Worm (Caenorhabditis elegans) whole organism, young adult: ENCODE measurements around the gene mig-22.

Source experiments
- B0019.2 ChIP-seq: fragments of 200-800 bp; sonication (Bioruptor generic); conservative IDR thresholded peaks from 2 replicates; pipeline ENCODE4 v1.3.6; 2022; ENCODE audit warnings: missing genetic modification reagents, missing genetic modification characterization, missing compliant biosample characterization
- B0336.3 ChIP-seq: fragments of 200-800 bp; sonication (Bioruptor generic); IDR thresholded peaks from 2 replicates; pipeline ENCODE4 v1.3.6; 2022; ENCODE audit warnings: missing genetic modification characterization, missing compliant biosample characterization
- C17E4.6 ChIP-seq: fragments of 200-800 bp; sonication (Bioruptor generic); IDR thresholded peaks from 2 replicates; pipeline ENCODE4 v1.3.6; 2022; ENCODE audit warnings: missing genetic modification reagents, missing genetic modification characterization, missing compliant biosample characterization
- F22D6.2 ChIP-seq: sonication (generic microtip); optimal IDR thresholded peaks from 2 replicates; lab custom pipeline; 2016; ENCODE audit warnings: mild to moderate bottlenecking, missing genetic modification characterization, missing compliant biosample characterization
- F33H1.4 ChIP-seq: fragments of 200-800 bp; sonication (Bioruptor generic); IDR thresholded peaks from 2 replicates; pipeline ENCODE4 v1.3.6; 2022; ENCODE audit warnings: missing genetic modification reagents, missing genetic modification characterization, missing compliant biosample characterization
- F39B2.1 ChIP-seq: fragments of 200-800 bp; sonication (Bioruptor generic); IDR thresholded peaks from 2 replicates; pipeline ENCODE4 v1.3.6; 2022; ENCODE audit warnings: missing genetic modification reagents, missing genetic modification characterization, missing compliant biosample characterization
- Y56A3A.18 ChIP-seq: fragments of 200-800 bp; sonication (Bioruptor generic); IDR thresholded peaks from 2 replicates; pipeline ENCODE4 v1.3.6; 2022; ENCODE audit warnings: missing genetic modification reagents, missing genetic modification characterization, missing compliant biosample characterization
- Y79H2A.3 ChIP-seq: fragments of 200-800 bp; sonication (Bioruptor generic); conservative IDR thresholded peaks from 2 replicates; pipeline ENCODE4 v1.3.6; 2022; ENCODE audit warnings: missing genetic modification reagents, missing genetic modification characterization, missing compliant biosample characterization
- ZK185.1 ChIP-seq: sonication (generic microtip); optimal IDR thresholded peaks from 2 replicates; lab custom pipeline; 2016; ENCODE audit warnings: mild to moderate bottlenecking, missing genetic modification characterization, missing compliant biosample characterization; ENCODE audit not compliant: poor library complexity, severe bottlenecking
- akir-1 ChIP-seq: fragments of 200-800 bp; sonication (Bioruptor generic); optimal IDR thresholded peaks from 2 replicates; lab custom pipeline; 2018; ENCODE audit warnings: mild to moderate bottlenecking, missing genetic modification characterization, moderate library complexity, missing compliant biosample characterization
- atf-7 ChIP-seq: sonication (generic microtip); optimal IDR thresholded peaks from 2 replicates; lab custom pipeline; 2017; ENCODE audit warnings: mild to moderate bottlenecking, missing genetic modification characterization, missing compliant biosample characterization
- attf-3 ChIP-seq: fragments of 200-800 bp; sonication (Bioruptor generic); conservative IDR thresholded peaks from 2 replicates; pipeline ENCODE4 v1.3.6; 2022; ENCODE audit warnings: missing genetic modification reagents, missing genetic modification characterization, missing compliant biosample characterization
- attf-5 ChIP-seq: fragments of 200-800 bp; sonication (Bioruptor generic); optimal IDR thresholded peaks from 2 replicates; lab custom pipeline; 2018; ENCODE audit warnings: mild to moderate bottlenecking, missing genetic modification characterization, missing compliant biosample characterization
- ccch-3 ChIP-seq: fragments of 200-800 bp; sonication (Bioruptor generic); optimal IDR thresholded peaks from 2 replicates; lab custom pipeline; 2018; ENCODE audit warnings: mild to moderate bottlenecking, missing genetic modification characterization, missing compliant biosample characterization
- cebp-1 ChIP-seq, 2 experiments: fragments of 200-800 bp in 1 of 2; sonication (Bioruptor generic) in 1 of 2; sonication (generic microtip) in 1 of 2; IDR thresholded peaks in 1 of 2; optimal IDR thresholded peaks in 1 of 2; 2 replicates each; pipeline versions ENCODE4 v1.3.6 to Lab custom; 2017 to 2022; ENCODE audit warnings: missing compliant biosample characterization in 2 of 2, missing genetic modification characterization in 2 of 2, mild to moderate bottlenecking in 1 of 2, missing genetic modification reagents in 1 of 2, moderate library complexity in 1 of 2
- cebp-2 ChIP-seq: fragments of 200-800 bp; sonication (Bioruptor generic); IDR thresholded peaks from 2 replicates; pipeline ENCODE4 v1.3.6; 2022; ENCODE audit warnings: missing genetic modification characterization, missing compliant biosample characterization
- ceh-27 ChIP-seq: fragments of 200-800 bp; sonication (Bioruptor generic); optimal IDR thresholded peaks from 2 replicates; lab custom pipeline; 2018; ENCODE audit warnings: mild to moderate bottlenecking, missing genetic modification characterization, moderate library complexity, missing compliant biosample characterization
- die-1 ChIP-seq: sonication (generic microtip); optimal IDR thresholded peaks from 2 replicates; lab custom pipeline; 2016; ENCODE audit warnings: missing genotype, mild to moderate bottlenecking, missing genetic modification characterization, missing compliant biosample characterization
- dox-1 ChIP-seq: fragments of 200-800 bp; sonication (Bioruptor generic); IDR thresholded peaks from 2 replicates; pipeline ENCODE4 v1.3.6; 2022; ENCODE audit warnings: missing genetic modification reagents, missing genetic modification characterization, missing compliant biosample characterization
- egrh-3 ChIP-seq: fragments of 200-800 bp; sonication (Bioruptor generic); IDR thresholded peaks from 2 replicates; pipeline ENCODE4 v1.3.6; 2022; ENCODE audit warnings: missing genetic modification reagents, missing genetic modification characterization, missing compliant biosample characterization
- ekl-4 ChIP-seq: fragments of 200-800 bp; sonication (Bioruptor generic); IDR thresholded peaks from 2 replicates; pipeline ENCODE4 v1.3.6; 2022; ENCODE audit warnings: missing genetic modification reagents, missing genetic modification characterization, missing compliant biosample characterization
- gei-17 ChIP-seq: fragments of 200-800 bp; sonication (Bioruptor generic); optimal IDR thresholded peaks from 2 replicates; lab custom pipeline; 2018; ENCODE audit warnings: mild to moderate bottlenecking, missing genetic modification characterization, missing compliant biosample characterization
- hmg-1.2 ChIP-seq: fragments of 200-800 bp; sonication (Bioruptor generic); IDR thresholded peaks from 2 replicates; pipeline ENCODE4 v1.3.6; 2022; ENCODE audit warnings: missing genetic modification reagents, missing genetic modification characterization, missing compliant biosample characterization
- lin-26 ChIP-seq: fragments of 200-800 bp; sonication (Bioruptor generic); IDR thresholded peaks from 2 replicates; pipeline ENCODE4 v1.3.6; 2022; ENCODE audit warnings: missing genetic modification reagents, missing genetic modification characterization, missing compliant biosample characterization
- lin-35 ChIP-seq, 3 experiments: fragments of 150-350 bp in 2 of 3; sonication (generic microtip) in 1 of 3; optimal IDR thresholded peaks; 2 replicates each; lab custom pipeline; 2014 to 2018; ENCODE audit warnings: missing biosample characterization in 3 of 3, missing genetic modification characterization in 3 of 3, missing genetic modification reagents in 3 of 3
- lin-40 ChIP-seq: sonication (generic microtip); optimal IDR thresholded peaks from 2 replicates; lab custom pipeline; 2016; ENCODE audit warnings: missing genetic modification characterization, mild to moderate bottlenecking, missing compliant biosample characterization, missing genotype, missing genetic modification reagents
- lir-1 ChIP-seq: fragments of 200-800 bp; sonication (Bioruptor generic); conservative IDR thresholded peaks from 2 replicates; pipeline ENCODE4 v1.3.6; 2022; ENCODE audit warnings: missing genetic modification reagents, missing genetic modification characterization, missing compliant biosample characterization
- madf-10 ChIP-seq: sonication (generic microtip); optimal IDR thresholded peaks from 2 replicates; lab custom pipeline; 2016; ENCODE audit warnings: mild to moderate bottlenecking, missing genetic modification characterization, missing compliant biosample characterization
- mcd-1 ChIP-seq: fragments of 200-800 bp; sonication (Bioruptor generic); IDR thresholded peaks from 2 replicates; pipeline ENCODE4 v1.3.6; 2022; ENCODE audit warnings: missing genetic modification reagents, missing genetic modification characterization, missing compliant biosample characterization
- mel-28 ChIP-seq: sonication (generic microtip); optimal IDR thresholded peaks from 2 replicates; lab custom pipeline; 2016; ENCODE audit warnings: borderline replicate concordance, mild to moderate bottlenecking, missing genetic modification characterization, missing compliant biosample characterization
- nhr-120 ChIP-seq: fragments of 200-800 bp; sonication (Bioruptor generic); IDR thresholded peaks from 2 replicates; pipeline ENCODE4 v1.3.6; 2022; ENCODE audit warnings: missing genetic modification characterization, missing compliant biosample characterization
- nhr-90 ChIP-seq: sonication (generic microtip); optimal IDR thresholded peaks from 2 replicates; lab custom pipeline; 2016; ENCODE audit warnings: missing genotype, mild to moderate bottlenecking, missing genetic modification characterization, missing compliant biosample characterization
- rec-8 ChIP-seq, 2 experiments: sonication (generic microtip); optimal IDR thresholded peaks; 2 replicates each; lab custom pipeline; 2016; ENCODE audit warnings: mild to moderate bottlenecking in 2 of 2, missing genetic modification characterization in 2 of 2, missing genetic modification reagents in 2 of 2, missing genotype in 2 of 2, missing biosample characterization in 1 of 2, missing compliant biosample characterization in 1 of 2, moderate library complexity in 1 of 2
- sdz-38 ChIP-seq: sonication (generic microtip); optimal IDR thresholded peaks from 2 replicates; lab custom pipeline; 2016; ENCODE audit warnings: missing genotype, missing genetic modification characterization, missing compliant biosample characterization
- snpc-4 ChIP-seq, 5 experiments: fragments of 150-350 bp in 1 of 5; sonication (generic microtip) in 4 of 5; optimal IDR thresholded peaks; 2 replicates each; lab custom pipeline; 2014 to 2018; ENCODE audit warnings: missing genetic modification characterization in 5 of 5, missing biosample characterization in 3 of 5, antibody characterized with exemption in 2 of 5, mild to moderate bottlenecking in 2 of 5, missing compliant biosample characterization in 2 of 5, missing genotype in 2 of 5, moderate library complexity in 2 of 5, missing genetic modification reagents in 1 of 5
- somi-1 ChIP-seq: fragments of 200-800 bp; sonication (Bioruptor generic); optimal IDR thresholded peaks from 2 replicates; lab custom pipeline; 2018; ENCODE audit warnings: mild to moderate bottlenecking, missing genetic modification characterization, missing compliant biosample characterization
- sptf-2 ChIP-seq: fragments of 200-800 bp; sonication (Bioruptor generic); optimal IDR thresholded peaks from 2 replicates; lab custom pipeline; 2018; ENCODE audit warnings: mild to moderate bottlenecking, missing genetic modification characterization, missing compliant biosample characterization
- tbp1 ChIP-seq: fragments of 200-800 bp; sonication (Bioruptor generic); optimal IDR thresholded peaks from 2 replicates; lab custom pipeline; 2018; ENCODE audit warnings: mild to moderate bottlenecking, missing genetic modification characterization, missing compliant biosample characterization
- unc-130 ChIP-seq: sonication (generic microtip); optimal IDR thresholded peaks from 2 replicates; lab custom pipeline; 2016; ENCODE audit warnings: missing genetic modification reagents, missing genetic modification characterization, missing compliant biosample characterization
- unc-62 ChIP-seq: fragments of 150-350 bp; optimal IDR thresholded peaks from 2 replicates; lab custom pipeline; 2014; ENCODE audit warnings: missing biosample characterization, missing genetic modification reagents, missing genetic modification characterization
- xnd-1 ChIP-seq: sonication (generic microtip); optimal IDR thresholded peaks from 2 replicates; lab custom pipeline; 2016; ENCODE audit warnings: missing genotype, missing genetic modification reagents, missing genetic modification characterization, missing compliant biosample characterization
- ztf-26 ChIP-seq: sonication (generic microtip); optimal IDR thresholded peaks from 2 replicates; lab custom pipeline; 2017; ENCODE audit warnings: missing genetic modification characterization, missing compliant biosample characterization
- ztf-28 ChIP-seq: fragments of 200-800 bp; sonication (Bioruptor generic); IDR thresholded peaks from 2 replicates; pipeline ENCODE4 v1.3.6; 2022; ENCODE audit warnings: missing genetic modification reagents, missing genetic modification characterization, missing compliant biosample characterization
- ztf-3 ChIP-seq: fragments of 200-800 bp; sonication (Bioruptor generic); optimal IDR thresholded peaks from 2 replicates; lab custom pipeline; 2018; ENCODE audit warnings: mild to moderate bottlenecking, missing genetic modification characterization, missing compliant biosample characterization
- ztf-6 ChIP-seq: fragments of 200-800 bp; sonication (Bioruptor generic); IDR thresholded peaks from 2 replicates; pipeline ENCODE4 v1.3.6; 2022; ENCODE audit warnings: missing genetic modification reagents, missing genetic modification characterization, missing compliant biosample characterization

Gene mig-22

DNA sequence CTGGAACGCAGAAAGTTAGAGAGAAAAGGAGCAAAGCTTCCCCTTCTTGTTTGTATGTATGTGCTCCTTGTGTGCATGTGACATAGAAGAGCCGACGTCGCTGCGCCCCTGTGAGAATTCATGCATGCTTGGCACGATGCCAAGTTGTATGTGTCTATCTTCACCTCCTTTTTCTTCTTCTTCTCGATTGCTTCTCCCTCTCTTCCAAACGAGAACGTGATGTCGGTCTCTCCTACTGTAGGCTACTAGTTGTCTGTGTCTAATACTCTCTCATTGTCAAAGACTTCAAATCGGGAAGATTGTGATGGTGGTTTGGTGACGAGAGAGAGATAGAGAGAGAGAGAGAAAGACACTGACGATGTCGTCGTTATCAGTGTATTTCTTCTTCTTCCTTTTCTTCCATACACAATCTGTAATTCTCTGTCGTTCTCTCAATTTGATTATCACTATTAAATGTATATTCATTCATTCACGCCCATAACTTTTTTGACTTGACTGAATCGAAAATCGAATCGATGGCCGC lies 30.1 kb upstream of the mig-22 start (continued):
- TF ChIP-seq snpc-4 (GFP tag; optimal IDR thresholded peaks at IDR 0.05; lab: Kevin White, UChicago) (peak; percentile 22), snpc-4 (tag; optimal IDR thresholded peaks at IDR 0.05; lab: Kevin White, UChicago) (peak; percentile 29 to 69 (median 43)), sdz-38 (tag; lab: Kevin White, UChicago) (no peak), B0019.2 (GFP tag; lab: Robert Waterston, UW) (no peak), ekl-4 (GFP tag; lab: Robert Waterston, UW) (no peak), die-1 (tag; lab: Kevin White, UChicago) (peak; percentile 61), cebp-1 (GFP tag; IDR thresholded peaks at IDR 0.05; lab: Robert Waterston, UW) (peak; percentile 55), cebp-1 (tag; optimal IDR thresholded peaks at IDR 0.05; lab: Kevin White, UChicago) (peak; percentile 81), lin-40 (tag; lab: Kevin White, UChicago) (peak; percentile 91), unc-62 (GFP tag; lab: Kevin White, UChicago) (peak; percentile 74), ZK185.1 (tag; lab: Kevin White, UChicago) (peak; percentile 84), madf-10 (tag; lab: Kevin White, UChicago) (peak; percentile 82), ceh-27 (GFP tag; lab: Kevin White, UChicago) (peak; percentile 23), nhr-90 (tag; lab: Kevin White, UChicago) (peak; percentile 57), ccch-3 (GFP tag; lab: Kevin White, UChicago) (no peak), ztf-6 (GFP tag; lab: Robert Waterston, UW) (no peak), somi-1 (GFP tag; lab: Kevin White, UChicago) (peak; percentile 93), Y56A3A.18 (GFP tag; lab: Robert Waterston, UW) (no peak), mel-28 (tag; lab: Kevin White, UChicago) (no peak), ztf-26 (tag; lab: Kevin White, UChicago) (peak; percentile 77), egrh-3 (GFP tag; lab: Robert Waterston, UW) (peak; percentile 25; the same call in 1 of the 2 replicates), lin-35 (GFP tag; optimal IDR thresholded peaks at IDR 0.05; lab: Kevin White, UChicago) (peak in 1 of 3 experiments; percentile 74), attf-5 (GFP tag; lab: Kevin White, UChicago) (peak; percentile 89), B0336.3 (GFP tag; lab: Robert Waterston, UW) (peak; percentile 81), tbp1 (peak; percentile 46), lir-1 (GFP tag; lab: Robert Waterston, UW) (no peak), F22D6.2 (peak; percentile 29), hmg-1.2 (GFP tag; lab: Robert Waterston, UW) (peak; percentile 54), rec-8 (tag; optimal IDR thresholded peaks at IDR 0.05; lab: Kevin White, UChicago) (no peak), akir-1 (GFP tag; lab: Kevin White, UChicago) (no peak), atf-7 (tag; lab: Kevin White, UChicago) (peak; percentile 90), xnd-1 (tag; lab: Kevin White, UChicago) (no peak), ztf-3 (GFP tag; lab: Kevin White, UChicago) (peak; percentile 76), lin-26 (GFP tag; lab: Robert Waterston, UW) (peak; percentile 69; the same call in 1 of the 2 replicates), dox-1 (GFP tag; lab: Robert Waterston, UW) (peak; percentile 87)

- TF ChIP-seq ztf-28 (GFP tag; lab: Robert Waterston, UW): no peak
- TF ChIP-seq sdz-38 (tag; lab: Kevin White, UChicago): no peak
- peak in 1 of 2 experiments; percentile 5 for TF ChIP-seq rec-8 (tag; optimal IDR thresholded peaks at IDR 0.05; lab: Kevin White, UChicago)
- TF ChIP-seq Y79H2A.3: no peak
- TF ChIP-seq C17E4.6: no peak
- peak; percentile 68 for TF ChIP-seq gei-17 (GFP tag; lab: Kevin White, UChicago)
- TF ChIP-seq nhr-120: no peak
- no peak for TF ChIP-seq unc-130 (GFP tag; lab: Kevin White, UChicago)
- TF ChIP-seq atf-7 (tag; lab: Kevin White, UChicago): peak; percentile 86
- TF ChIP-seq F39B2.1: no peak
- peak; percentile 81 for TF ChIP-seq mcd-1 (GFP tag; lab: Robert Waterston, UW)
- peak; percentile 45; the same call in 1 of the 2 replicates for TF ChIP-seq lir-1 (GFP tag; lab: Robert Waterston, UW)
- no peak for TF ChIP-seq cebp-2 (GFP tag; lab: Robert Waterston, UW)
- TF ChIP-seq madf-10 (tag; lab: Kevin White, UChicago): peak; percentile 67
- no peak for TF ChIP-seq attf-3 (GFP tag; lab: Robert Waterston, UW)
- TF ChIP-seq sptf-2 (GFP tag; lab: Kevin White, UChicago): no peak
- TF ChIP-seq F33H1.4: no peak
Observed at ce11 chrIII:8795595-8796141, 28.5 kb upstream of the mig-22 start.
